Worm (Caenorhabditis elegans) whole organism, L4 larva: ENCODE data around the gene ZK632.9.

Experiments used
- F44E2.7 ChIP-seq: fragments of 200-800 bp; sonication (Bioruptor generic); IDR thresholded peaks from 2 replicates; pipeline ENCODE4 v2.1.2; 2022; ENCODE audit warnings: missing genetic modification characterization, missing compliant biosample characterization
- Y105C5A.15 ChIP-seq: fragments of 200-800 bp; sonication (Bioruptor generic); IDR thresholded peaks from 2 replicates; pipeline ENCODE4 v1.3.6; 2022; ENCODE audit warnings: missing genetic modification characterization, missing compliant biosample characterization
- ceh-82 ChIP-seq: sonication (generic microtip); optimal IDR thresholded peaks from 2 replicates; lab custom pipeline; 2017; ENCODE audit warnings: missing biosample characterization, missing genetic modification characterization
- ctbp-1 ChIP-seq: fragments of 200-800 bp; sonication (Bioruptor generic); IDR thresholded peaks from 2 replicates; pipeline ENCODE4 v1.3.6; 2022; ENCODE audit warnings: missing genetic modification reagents, missing genetic modification characterization, missing compliant biosample characterization
- dmd-6 ChIP-seq: fragments of 200-800 bp; sonication (Bioruptor generic); IDR thresholded peaks from 2 replicates; pipeline ENCODE4 v1.3.6; 2022; ENCODE audit warnings: missing genetic modification reagents, missing genetic modification characterization, missing compliant biosample characterization
- dpl-1 ChIP-seq: fragments of 150-350 bp; optimal IDR thresholded peaks from 2 replicates; lab custom pipeline; 2014; ENCODE audit warnings: missing biosample characterization, missing genetic modification reagents, missing genetic modification characterization
- lin-38 ChIP-seq: fragments of 200-800 bp; sonication (Bioruptor generic); IDR thresholded peaks from 2 replicates; pipeline ENCODE4 v1.3.6; 2022; ENCODE audit warnings: missing genetic modification reagents, missing genetic modification characterization, missing compliant biosample characterization
- nhr-11 ChIP-seq: fragments of 150-350 bp; optimal IDR thresholded peaks from 2 replicates; lab custom pipeline; 2014; ENCODE audit warnings: missing biosample characterization, missing genetic modification characterization
- zfp-2 ChIP-seq: sonication (generic microtip); optimal IDR thresholded peaks from 2 replicates; lab custom pipeline; 2016; ENCODE audit warnings: mild to moderate bottlenecking, missing genetic modification characterization, missing compliant biosample characterization

- TF ChIP-seq F44E2.7 (GFP tag; lab: Robert Waterston, UW): no peak
- no peak for TF ChIP-seq dmd-6 (GFP tag; lab: Robert Waterston, UW)
- TF ChIP-seq ceh-82 (tag; lab: Kevin White, UChicago): no peak
- TF ChIP-seq lin-38: no peak
- no peak for TF ChIP-seq Y105C5A.15
- no peak for TF ChIP-seq ctbp-1
- no peak for TF ChIP-seq zfp-2 (tag; lab: Kevin White, UChicago)
- TF ChIP-seq nhr-11 (tag; lab: Kevin White, UChicago): no peak
- TF ChIP-seq dpl-1 (GFP tag; lab: Kevin White, UChicago): no peak
Measured at ce11 chrIII:9851547-9851946, 26.3 kb upstream of the ZK632.9 start, which contains the start of gene K11H3.3.
